Fruit fly (Drosophila melanogaster) whole organism, embryonic: ENCODE data around the gene Bet3.

Source experiments
- Adf1 ChIP-seq: fragments of 200-800 bp; sonication (Bioruptor generic); IDR thresholded peaks from 2 replicates; pipeline ENCODE4 v1.3.6; 2022; ENCODE audit warnings: missing biosample characterization, missing genetic modification characterization
- Aef1 ChIP-seq: fragments of 200-800 bp; sonication (Bioruptor generic); IDR thresholded peaks from 3 replicates; pipeline ENCODE4 v1.3.6; 2022; ENCODE audit warnings: missing biosample characterization, missing genetic modification characterization
- Atf-2 ChIP-seq: fragments of 200-800 bp; sonication (Bioruptor generic); optimal IDR thresholded peaks from 2 replicates; lab custom pipeline; 2016; ENCODE audit warnings: missing biosample characterization, missing genetic modification characterization
- Bteb2 ChIP-seq: fragments of 200-800 bp; sonication (Bioruptor generic); optimal IDR thresholded peaks from 2 replicates; lab custom pipeline; 2016; ENCODE audit warnings: missing biosample characterization, missing genetic modification characterization
- CG11093 ChIP-seq: fragments of 200-800 bp; sonication (Bioruptor generic); IDR thresholded peaks from 3 replicates; pipeline ENCODE4 v1.3.6; 2022; ENCODE audit warnings: missing biosample characterization, missing genetic modification characterization
- CG14441 ChIP-seq: fragments of 200-800 bp; sonication (Bioruptor generic); IDR thresholded peaks from 2 replicates; pipeline ENCODE4 v1.3.6; 2022; ENCODE audit warnings: missing biosample characterization, missing genetic modification characterization
- CG15696 ChIP-seq: fragments of 200-800 bp; sonication (Bioruptor generic); optimal IDR thresholded peaks from 2 replicates; lab custom pipeline; 2019; ENCODE audit warnings: missing biosample characterization, mild to moderate bottlenecking, missing genetic modification characterization, moderate library complexity
- CG1602 ChIP-seq: fragments of 200-800 bp; sonication (Bioruptor generic); optimal IDR thresholded peaks from 3 replicates; lab custom pipeline; 2016; ENCODE audit warnings: missing biosample characterization, missing genetic modification characterization
- CG2712 ChIP-seq: fragments of 200-800 bp; optimal IDR thresholded peaks from 3 replicates; lab custom pipeline; 2019; ENCODE audit warnings: missing biosample characterization, mild to moderate bottlenecking, missing genetic modification characterization, moderate library complexity
- CG4404 ChIP-seq: fragments of 200-800 bp; sonication (Bioruptor generic); IDR thresholded peaks from 2 replicates; pipeline ENCODE4 v1.3.6; 2022; ENCODE audit warnings: missing biosample characterization, missing genetic modification characterization
- CG5245 ChIP-seq: fragments of 200-800 bp; sonication (Bioruptor generic); optimal IDR thresholded peaks from 3 replicates; lab custom pipeline; 2016; ENCODE audit warnings: missing biosample characterization, missing genetic modification characterization
- CG6254 ChIP-seq: fragments of 200-800 bp; sonication (Bioruptor generic); optimal IDR thresholded peaks from 3 replicates; lab custom pipeline; 2017; ENCODE audit warnings: mild to moderate bottlenecking, missing biosample characterization, missing genetic modification reagents, missing genetic modification characterization
- CG6272 ChIP-seq: fragments of 200-800 bp; sonication (Bioruptor generic); IDR thresholded peaks from 2 replicates; pipeline ENCODE4 v1.3.6; 2022; ENCODE audit warnings: missing biosample characterization, missing genetic modification characterization
- CG6683 ChIP-seq: fragments of 200-800 bp; sonication (Bioruptor generic); optimal IDR thresholded peaks from 2 replicates; lab custom pipeline; 2017; ENCODE audit warnings: missing biosample characterization, mild to moderate bottlenecking, missing genetic modification characterization, missing genetic modification reagents
- CG6791 ChIP-seq: fragments of 200-800 bp; sonication (Bioruptor generic); IDR thresholded peaks from 3 replicates; pipeline ENCODE4 v1.3.6; 2022; ENCODE audit warnings: missing biosample characterization, missing genetic modification characterization; ENCODE audit not compliant: partially characterized antibody
- CG8281 ChIP-seq: fragments of 200-800 bp; sonication (Bioruptor generic); optimal IDR thresholded peaks from 2 replicates; lab custom pipeline; 2018; ENCODE audit warnings: missing biosample characterization, mild to moderate bottlenecking, missing genetic modification characterization, moderate library complexity
- CG8388 ChIP-seq: fragments of 200-800 bp; sonication (Bioruptor generic); optimal IDR thresholded peaks from 2 replicates; lab custom pipeline; 2019; ENCODE audit warnings: missing biosample characterization, mild to moderate bottlenecking, missing genetic modification characterization, moderate library complexity
- CG8944 ChIP-seq: fragments of 200-800 bp; sonication (Bioruptor generic); optimal IDR thresholded peaks from 3 replicates; lab custom pipeline; 2016; ENCODE audit warnings: missing biosample characterization, missing genetic modification characterization
- D ChIP-seq, 2 experiments: fragments of 200-800 bp in 1 of 2; fragments of >200 bp in 1 of 2; sonication (Bioruptor generic) in 1 of 2; optimal IDR thresholded peaks; 2 replicates in 1 of 2; 3 replicates in 1 of 2; lab custom pipeline; 2017; ENCODE audit warnings: mild to moderate bottlenecking in 1 of 2, missing biosample characterization in 1 of 2, missing genetic modification characterization in 1 of 2, missing genetic modification reagents in 1 of 2
- Dp ChIP-seq: fragments of 200-800 bp; sonication (Bioruptor generic); optimal IDR thresholded peaks from 2 replicates; lab custom pipeline; 2018; ENCODE audit warnings: missing biosample characterization, mild to moderate bottlenecking, missing genetic modification characterization, moderate library complexity
- Drgx ChIP-seq: fragments of 200-800 bp; sonication (Bioruptor generic); IDR thresholded peaks from 2 replicates; pipeline ENCODE4 v1.3.6; 2022; ENCODE audit warnings: missing biosample characterization, missing genetic modification characterization
- Ets97D ChIP-seq: fragments of 200-800 bp; sonication (Bioruptor generic); optimal IDR thresholded peaks from 3 replicates; lab custom pipeline; 2016; ENCODE audit warnings: missing biosample characterization, missing genetic modification characterization
- Fer3 ChIP-seq: fragments of 200-800 bp; sonication (Bioruptor generic); optimal IDR thresholded peaks from 2 replicates; lab custom pipeline; 2018; ENCODE audit warnings: missing biosample characterization, mild to moderate bottlenecking, missing genetic modification characterization, moderate library complexity
- Lim3 ChIP-seq: fragments of 200-800 bp; sonication (Bioruptor generic); IDR thresholded peaks from 2 replicates; pipeline ENCODE4 v1.3.6; 2022; ENCODE audit warnings: missing biosample characterization, missing genetic modification characterization
- NfI ChIP-seq: fragments of 200-800 bp; sonication (Bioruptor generic); optimal IDR thresholded peaks from 3 replicates; lab custom pipeline; 2018; ENCODE audit warnings: missing biosample characterization, mild to moderate bottlenecking, missing genetic modification characterization, moderate library complexity
- Optix ChIP-seq: fragments of 200-800 bp; sonication (Bioruptor generic); IDR thresholded peaks from 3 replicates; pipeline ENCODE4 v1.3.6; 2022; ENCODE audit warnings: missing biosample characterization, missing genetic modification characterization
- ac ChIP-seq: fragments of 200-800 bp; sonication (Bioruptor generic); optimal IDR thresholded peaks from 3 replicates; lab custom pipeline; 2017; ENCODE audit warnings: missing biosample characterization, mild to moderate bottlenecking, missing genetic modification characterization
- az2 ChIP-seq: fragments of 200-800 bp; sonication (Bioruptor generic); optimal IDR thresholded peaks from 3 replicates; lab custom pipeline; 2016; ENCODE audit warnings: missing biosample characterization, missing genetic modification characterization
- bab2 ChIP-seq: fragments of 200-800 bp; sonication (Bioruptor generic); optimal IDR thresholded peaks from 2 replicates; lab custom pipeline; 2016; ENCODE audit warnings: missing biosample characterization, missing genetic modification characterization
- bowl ChIP-seq: fragments of 200-800 bp; sonication (Bioruptor generic); IDR thresholded peaks from 2 replicates; pipeline ENCODE4 v1.3.6; 2022; ENCODE audit warnings: missing biosample characterization, missing genetic modification characterization
- dm ChIP-seq: fragments of 200-800 bp; sonication (Bioruptor generic); optimal IDR thresholded peaks from 3 replicates; lab custom pipeline; 2016; ENCODE audit warnings: missing biosample characterization, missing genetic modification characterization
- dmrt99B ChIP-seq: fragments of 200-800 bp; sonication (Bioruptor generic); optimal IDR thresholded peaks from 2 replicates; lab custom pipeline; 2018; ENCODE audit warnings: missing biosample characterization, mild to moderate bottlenecking, missing genetic modification characterization, moderate library complexity
- en ChIP-seq: fragments of 200-800 bp; sonication (Bioruptor generic); optimal IDR thresholded peaks from 2 replicates; lab custom pipeline; 2016; ENCODE audit warnings: missing biosample characterization, missing genetic modification characterization
- gce ChIP-seq: fragments of 200-800 bp; sonication (Bioruptor generic); IDR thresholded peaks from 3 replicates; pipeline ENCODE4 v1.3.6; 2022; ENCODE audit warnings: missing biosample characterization, missing genetic modification characterization
- gcm2 ChIP-seq: fragments of 200-800 bp; sonication (Bioruptor generic); optimal IDR thresholded peaks from 2 replicates; lab custom pipeline; 2016; ENCODE audit warnings: missing biosample characterization, missing genetic modification characterization
- gsb ChIP-seq: fragments of 200-800 bp; sonication (Bioruptor generic); IDR thresholded peaks from 2 replicates; pipeline ENCODE4 v1.3.6; 2022; ENCODE audit warnings: missing biosample characterization, missing genetic modification characterization
- gsb-n ChIP-seq: fragments of 200-800 bp; sonication (Bioruptor generic); optimal IDR thresholded peaks from 3 replicates; lab custom pipeline; 2018; ENCODE audit warnings: missing biosample characterization, mild to moderate bottlenecking, missing genetic modification characterization
- ken ChIP-seq: fragments of 200-800 bp; sonication (Bioruptor generic); IDR thresholded peaks from 3 replicates; pipeline ENCODE4 v1.3.6; 2022; ENCODE audit warnings: missing biosample characterization, missing genetic modification characterization
- kni ChIP-seq: fragments of 200-800 bp; sonication (Bioruptor generic); optimal IDR thresholded peaks from 3 replicates; lab custom pipeline; 2017; ENCODE audit warnings: mild to moderate bottlenecking, missing biosample characterization, missing genetic modification reagents, missing genetic modification characterization
- lmd ChIP-seq: fragments of 200-800 bp; sonication (Bioruptor generic); IDR thresholded peaks from 2 replicates; pipeline ENCODE4 v1.3.6; 2022; ENCODE audit warnings: missing biosample characterization, missing genetic modification characterization
- nerfin-2 ChIP-seq: fragments of 200-800 bp; sonication (Bioruptor generic); IDR thresholded peaks from 2 replicates; pipeline ENCODE4 v1.3.6; 2022; ENCODE audit warnings: missing biosample characterization, missing genetic modification characterization; ENCODE audit not compliant: partially characterized antibody
- nom ChIP-seq: fragments of 200-800 bp; sonication (Bioruptor generic); optimal IDR thresholded peaks from 2 replicates; lab custom pipeline; 2017; ENCODE audit warnings: missing biosample characterization, missing genetic modification characterization, mild to moderate bottlenecking, moderate library complexity, missing genetic modification reagents
- otp ChIP-seq: fragments of 200-800 bp; sonication (Bioruptor generic); IDR thresholded peaks from 3 replicates; pipeline ENCODE4, ENCODE4 v1.3.6; 2022; ENCODE audit warnings: missing biosample characterization, missing genetic modification characterization
- rib ChIP-seq: fragments of 200-800 bp; sonication (Bioruptor generic); IDR thresholded peaks from 2 replicates; pipeline ENCODE4 v1.3.6; 2022; ENCODE audit warnings: missing biosample characterization, missing genetic modification characterization
- schlank ChIP-seq: fragments of 200-800 bp; sonication (Bioruptor generic); optimal IDR thresholded peaks from 2 replicates; lab custom pipeline; 2018; ENCODE audit warnings: missing biosample characterization, mild to moderate bottlenecking, missing genetic modification characterization
- sens-2 ChIP-seq: fragments of 200-800 bp; sonication (Bioruptor generic); IDR thresholded peaks from 2 replicates; pipeline ENCODE4 v1.3.6; 2022; ENCODE audit warnings: missing biosample characterization, missing genetic modification characterization
- stc ChIP-seq: fragments of 200-800 bp; sonication (Bioruptor generic); IDR thresholded peaks from 2 replicates; pipeline ENCODE4 v1.3.6; 2022; ENCODE audit warnings: missing biosample characterization, missing genetic modification characterization
- sug ChIP-seq: fragments of 200-800 bp; optimal IDR thresholded peaks from 2 replicates; lab custom pipeline; 2019; ENCODE audit warnings: missing biosample characterization, mild to moderate bottlenecking, missing genetic modification characterization, moderate library complexity
- ttk ChIP-seq: fragments of 200-800 bp; sonication (Bioruptor generic); IDR thresholded peaks from 2 replicates; pipeline ENCODE4 v2.1.2; 2022; ENCODE audit warnings: missing biosample characterization, missing genetic modification characterization
- vvl ChIP-seq: fragments of 200-800 bp; sonication (Bioruptor generic); IDR thresholded peaks from 2 replicates; pipeline ENCODE4 v1.3.6; 2022; ENCODE audit warnings: missing biosample characterization, missing genetic modification characterization

Bet3 gene

dm6 chr3L:9441907-9442479, at the start of gene Bet3, which contains the start of gene Nf-YA (continued):
- TF ChIP-seq dm (GFP tag; lab: Kevin White, UChicago), result no peak
- peak; percentile 21 for TF ChIP-seq CG8388 (GFP tag; lab: Kevin White, UChicago)
- peak; percentile 69 for TF ChIP-seq CG8944 (GFP tag; lab: Kevin White, UChicago)
- no peak for TF ChIP-seq Lim3 (GFP tag; lab: Robert Waterston, UW)
- TF ChIP-seq az2 (GFP tag; lab: Kevin White, UChicago), result peak; percentile 44
- peak; percentile 46 for TF ChIP-seq Dp (GFP tag; lab: Kevin White, UChicago)
- TF ChIP-seq ken (GFP tag; lab: Robert Waterston, UW), result peak; percentile 70
- TF ChIP-seq D (optimal IDR thresholded peaks at IDR 0.05; lab: Kevin White, UChicago), result no peak
- no peak for TF ChIP-seq D (GFP tag; optimal IDR thresholded peaks at IDR 0.05; lab: Kevin White, UChicago)
- no peak for TF ChIP-seq Adf1
- TF ChIP-seq Atf-2, result no peak
- TF ChIP-seq nom (GFP tag; lab: Kevin White, UChicago), result no peak
- no peak for TF ChIP-seq bab2 (GFP tag; lab: Kevin White, UChicago)
- TF ChIP-seq nerfin-2, result peak; percentile 72
- no peak for TF ChIP-seq ac (GFP tag; lab: Kevin White, UChicago)
- TF ChIP-seq en, result no peak
- peak; percentile 50; the same call in 1 of the 3 replicates for TF ChIP-seq Aef1 (GFP tag; lab: Robert Waterston, UW)
- peak; percentile 38; the same call in 1 of the 2 replicates for TF ChIP-seq ttk
- no peak for TF ChIP-seq gcm2
- TF ChIP-seq sens-2 (GFP tag; lab: Robert Waterston, UW), result no peak
- peak; percentile 11; the same call in 1 of the 3 replicates for TF ChIP-seq Optix
- TF ChIP-seq bowl (GFP tag; lab: Robert Waterston, UW), result no peak
- peak; percentile 65 for TF ChIP-seq CG2712 (tag; lab: Kevin White, UChicago)
- TF ChIP-seq Ets97D, result peak; percentile 55
- no peak for TF ChIP-seq Drgx
- no peak for TF ChIP-seq Bteb2 (GFP tag; lab: Kevin White, UChicago)
- no peak for TF ChIP-seq CG6683 (GFP tag; lab: Kevin White, UChicago)
- peak; percentile 54 for TF ChIP-seq NfI (GFP tag; lab: Kevin White, UChicago)
- no peak for TF ChIP-seq CG8281
- no peak for TF ChIP-seq CG5245
- TF ChIP-seq CG1602, result peak; percentile 2
- no peak for TF ChIP-seq gce (GFP tag; lab: Robert Waterston, UW)
- TF ChIP-seq kni (GFP tag; lab: Kevin White, UChicago), result no peak
- TF ChIP-seq Fer3 (tag; lab: Kevin White, UChicago), result peak; percentile 16
- TF ChIP-seq CG14441 (GFP tag; lab: Robert Waterston, UW), result peak; percentile 59
- no peak for TF ChIP-seq stc (GFP tag; lab: Robert Waterston, UW)
- TF ChIP-seq CG4404 (GFP tag; lab: Robert Waterston, UW), result no peak
- peak; percentile 54 for TF ChIP-seq lmd
- TF ChIP-seq CG6272, result peak; percentile 59; the same call in 1 of the 2 replicates
- TF ChIP-seq otp (GFP tag; lab: Robert Waterston, UW), result no peak
- no peak for TF ChIP-seq CG6254 (GFP tag; lab: Kevin White, UChicago)
- TF ChIP-seq sug, result peak; percentile 41
- TF ChIP-seq vvl (GFP tag; lab: Robert Waterston, UW), result peak; percentile 68; the same call in 1 of the 2 replicates
- peak; percentile 89 for TF ChIP-seq CG6791
- peak; percentile 55 for TF ChIP-seq CG15696 (tag; lab: Kevin White, UChicago)
- TF ChIP-seq dmrt99B (tag; lab: Kevin White, UChicago), result no peak
- TF ChIP-seq gsb-n (tag; lab: Kevin White, UChicago), result peak; percentile 26
- TF ChIP-seq gsb (GFP tag; lab: Robert Waterston, UW), result no peak
- no peak for TF ChIP-seq schlank (tag; lab: Kevin White, UChicago)
- peak; percentile 35; the same call in 1 of the 2 replicates for TF ChIP-seq rib
- 0 out of 3 replicates have a peak, but pooled peaks have one; percentile 17 for TF ChIP-seq CG11093 (GFP tag; lab: Robert Waterston, UW)
